Fruit fly (Drosophila melanogaster) whole organism, embryonic: Measurements from ENCODE around the gene Atg6.

Experiments used
- Atf6 ChIP-seq: fragments of 200-800 bp; sonication (Bioruptor generic); IDR thresholded peaks from 2 replicates; pipeline ENCODE4 v1.3.6; 2022; ENCODE audit warnings: missing biosample characterization, missing genetic modification characterization
- Blimp-1 ChIP-seq: fragments of 200-800 bp; sonication (Bioruptor generic); optimal IDR thresholded peaks from 3 replicates; lab custom pipeline; 2018; ENCODE audit warnings: missing biosample characterization, missing genetic modification characterization, mild to moderate bottlenecking, moderate library complexity, missing genetic modification reagents
- CG10543 ChIP-seq: fragments of 200-800 bp; sonication (Bioruptor generic); optimal IDR thresholded peaks from 3 replicates; lab custom pipeline; 2017; ENCODE audit warnings: missing biosample characterization, mild to moderate bottlenecking, missing genetic modification characterization, moderate library complexity
- CG11723 ChIP-seq: fragments of 200-800 bp; sonication (Bioruptor generic); optimal IDR thresholded peaks from 2 replicates; lab custom pipeline; 2017; ENCODE audit warnings: missing biosample characterization, mild to moderate bottlenecking, missing genetic modification characterization
- CG12071 ChIP-seq: fragments of 200-800 bp; sonication (Bioruptor generic); optimal IDR thresholded peaks from 3 replicates; lab custom pipeline; 2018; ENCODE audit warnings: missing biosample characterization, mild to moderate bottlenecking, missing genetic modification characterization
- CG12104 ChIP-seq: fragments of 200-800 bp; sonication (Bioruptor generic); optimal IDR thresholded peaks from 3 replicates; lab custom pipeline; 2016; ENCODE audit warnings: missing biosample characterization, missing genetic modification characterization
- CG12659 ChIP-seq: fragments of 200-800 bp; sonication (Bioruptor generic); optimal IDR thresholded peaks from 3 replicates; lab custom pipeline; 2017; ENCODE audit warnings: mild to moderate bottlenecking, missing biosample characterization, missing genetic modification reagents, missing genetic modification characterization
- CG12769 ChIP-seq: fragments of 200-800 bp; sonication (Bioruptor generic); optimal IDR thresholded peaks from 2 replicates; lab custom pipeline; 2019; ENCODE audit warnings: missing biosample characterization, mild to moderate bottlenecking, missing genetic modification characterization, moderate library complexity
- CG13624 ChIP-seq: fragments of 200-800 bp; sonication (Bioruptor generic); optimal IDR thresholded peaks from 2 replicates; lab custom pipeline; 2016; ENCODE audit warnings: missing biosample characterization, missing genetic modification characterization
- CG13894 ChIP-seq: fragments of 200-800 bp; sonication (Bioruptor generic); optimal IDR thresholded peaks from 3 replicates; lab custom pipeline; 2018; ENCODE audit warnings: missing biosample characterization, mild to moderate bottlenecking, missing genetic modification characterization, moderate library complexity
- CG15011 ChIP-seq: fragments of 200-800 bp; sonication (Bioruptor generic); optimal IDR thresholded peaks from 3 replicates; lab custom pipeline; 2018; ENCODE audit warnings: missing biosample characterization, mild to moderate bottlenecking, missing genetic modification characterization
- CG1529 ChIP-seq: fragments of 200-800 bp; sonication (Bioruptor generic); optimal IDR thresholded peaks from 3 replicates; lab custom pipeline; 2018; ENCODE audit warnings: missing biosample characterization, missing genetic modification characterization
- CG1602 ChIP-seq: fragments of 200-800 bp; sonication (Bioruptor generic); optimal IDR thresholded peaks from 3 replicates; lab custom pipeline; 2016; ENCODE audit warnings: missing biosample characterization, missing genetic modification characterization
- CG18599 ChIP-seq: fragments of 200-800 bp; sonication (Bioruptor generic); optimal IDR thresholded peaks from 3 replicates; lab custom pipeline; 2017; ENCODE audit warnings: missing biosample characterization, missing genetic modification characterization, mild to moderate bottlenecking, moderate library complexity, missing genetic modification reagents
- CG2120 ChIP-seq: fragments of 200-800 bp; sonication (Bioruptor generic); optimal IDR thresholded peaks from 3 replicates; lab custom pipeline; 2016; ENCODE audit warnings: missing biosample characterization, missing genetic modification characterization
- CG2889 ChIP-seq: fragments of 200-800 bp; sonication (Bioruptor generic); IDR thresholded peaks from 3 replicates; pipeline ENCODE4 v1.3.6; 2022; ENCODE audit warnings: missing biosample characterization, missing genetic modification characterization
- CG31365 ChIP-seq: fragments of 200-800 bp; sonication (Bioruptor generic); optimal IDR thresholded peaks from 2 replicates; lab custom pipeline; 2018; ENCODE audit warnings: missing biosample characterization, mild to moderate bottlenecking, missing genetic modification characterization
- CG3995 ChIP-seq: fragments of 200-800 bp; sonication (Bioruptor generic); optimal IDR thresholded peaks from 3 replicates; lab custom pipeline; 2016; ENCODE audit warnings: missing biosample characterization, missing genetic modification characterization
- CG5180 ChIP-seq: fragments of 200-800 bp; sonication (Bioruptor generic); optimal IDR thresholded peaks from 3 replicates; lab custom pipeline; 2017; ENCODE audit warnings: missing biosample characterization, missing genetic modification characterization, mild to moderate bottlenecking, moderate library complexity, missing genetic modification reagents
- CG6175 ChIP-seq: fragments of 200-800 bp; sonication (Bioruptor generic); IDR thresholded peaks from 3 replicates; pipeline ENCODE4 v1.3.6; 2022; ENCODE audit warnings: missing biosample characterization, missing genetic modification characterization
- CG6254 ChIP-seq: fragments of 200-800 bp; sonication (Bioruptor generic); optimal IDR thresholded peaks from 3 replicates; lab custom pipeline; 2017; ENCODE audit warnings: mild to moderate bottlenecking, missing biosample characterization, missing genetic modification reagents, missing genetic modification characterization
- CG7786 ChIP-seq: fragments of 200-800 bp; sonication (Bioruptor generic); optimal IDR thresholded peaks from 2 replicates; lab custom pipeline; 2016; ENCODE audit warnings: missing biosample characterization, missing genetic modification characterization
- CG9609 ChIP-seq: fragments of 200-800 bp; sonication (Bioruptor generic); optimal IDR thresholded peaks from 3 replicates; lab custom pipeline; 2016; ENCODE audit warnings: missing biosample characterization, missing genetic modification characterization
- Hr3 ChIP-seq: fragments of 200-800 bp; sonication (Bioruptor generic); optimal IDR thresholded peaks from 3 replicates; lab custom pipeline; 2016; ENCODE audit warnings: missing biosample characterization, missing genetic modification characterization
- MBD-R2 ChIP-seq: fragments of 200-800 bp; sonication (Bioruptor generic); IDR thresholded peaks from 2 replicates; pipeline ENCODE4 v1.3.6; 2022; ENCODE audit warnings: missing biosample characterization, missing genetic modification characterization
- MTF-1 ChIP-seq: fragments of 200-800 bp; sonication (Bioruptor generic); optimal IDR thresholded peaks from 2 replicates; lab custom pipeline; 2018; ENCODE audit warnings: missing biosample characterization, mild to moderate bottlenecking, missing genetic modification characterization, borderline replicate concordance
- Meics ChIP-seq: fragments of 200-800 bp; sonication (Bioruptor generic); optimal IDR thresholded peaks from 2 replicates; lab custom pipeline; 2017; ENCODE audit warnings: missing biosample characterization, mild to moderate bottlenecking, missing genetic modification characterization
- NC2α ChIP-seq: fragments of 200-800 bp; sonication (Bioruptor generic); optimal IDR thresholded peaks from 2 replicates; lab custom pipeline; 2016; ENCODE audit warnings: missing biosample characterization, missing genetic modification characterization
- az2 ChIP-seq: fragments of 200-800 bp; sonication (Bioruptor generic); optimal IDR thresholded peaks from 3 replicates; lab custom pipeline; 2016; ENCODE audit warnings: missing biosample characterization, missing genetic modification characterization
- crol ChIP-seq: fragments of 200-800 bp; sonication (Bioruptor generic); IDR thresholded peaks from 2 replicates; pipeline ENCODE4 v1.3.6; 2022; ENCODE audit warnings: missing biosample characterization, missing genetic modification characterization
- da ChIP-seq: fragments of 200-800 bp; sonication (Bioruptor generic); optimal IDR thresholded peaks from 2 replicates; lab custom pipeline; 2016; ENCODE audit warnings: missing biosample characterization, missing genetic modification characterization
- dimm ChIP-seq: fragments of 200-800 bp; sonication (Bioruptor generic); IDR thresholded peaks from 2 replicates; pipeline ENCODE4 v1.3.6; 2022; ENCODE audit warnings: missing biosample characterization, missing genetic modification characterization
- dysf ChIP-seq: fragments of 200-800 bp; sonication (Bioruptor generic); IDR thresholded peaks from 3 replicates; pipeline ENCODE4 v1.3.6; 2022; ENCODE audit warnings: missing biosample characterization, missing genetic modification characterization
- en ChIP-seq: fragments of 200-800 bp; sonication (Bioruptor generic); optimal IDR thresholded peaks from 2 replicates; lab custom pipeline; 2016; ENCODE audit warnings: missing biosample characterization, missing genetic modification characterization
- ftz-f1 ChIP-seq: fragments of 200-800 bp; sonication (Bioruptor generic); optimal IDR thresholded peaks from 2 replicates; lab custom pipeline; 2016; ENCODE audit warnings: missing biosample characterization, missing genetic modification characterization
- fu2 ChIP-seq: fragments of 200-800 bp; sonication (Bioruptor generic); optimal IDR thresholded peaks from 2 replicates; lab custom pipeline; 2016; ENCODE audit warnings: missing biosample characterization, missing genetic modification characterization
- gfzf ChIP-seq: fragments of 200-800 bp; sonication (Bioruptor generic); optimal IDR thresholded peaks from 2 replicates; lab custom pipeline; 2016; ENCODE audit warnings: missing biosample characterization, mild to moderate bottlenecking, missing genetic modification characterization, moderate library complexity
- kay ChIP-seq: fragments of 200-800 bp; sonication (Bioruptor generic); optimal IDR thresholded peaks from 2 replicates; lab custom pipeline; 2016; ENCODE audit warnings: missing biosample characterization, missing genetic modification characterization
- nmo ChIP-seq: fragments of 200-800 bp; sonication (Bioruptor generic); optimal IDR thresholded peaks from 2 replicates; lab custom pipeline; 2018; ENCODE audit warnings: missing biosample characterization, mild to moderate bottlenecking, missing genetic modification characterization, moderate library complexity
- onecut ChIP-seq: fragments of 200-800 bp; sonication (Bioruptor generic); IDR thresholded peaks from 2 replicates; pipeline ENCODE4 v1.3.6; 2022; ENCODE audit warnings: missing biosample characterization, missing genetic modification characterization
- pho ChIP-seq: fragments of 200-800 bp; sonication (Bioruptor generic); optimal IDR thresholded peaks from 2 replicates; lab custom pipeline; 2016; ENCODE audit warnings: missing biosample characterization, missing genetic modification characterization
- slp2 ChIP-seq: fragments of 200-800 bp; sonication (Bioruptor generic); optimal IDR thresholded peaks from 2 replicates; lab custom pipeline; 2016; ENCODE audit warnings: missing biosample characterization, missing genetic modification characterization
- sr ChIP-seq: fragments of 200-800 bp; sonication (Bioruptor generic); IDR thresholded peaks from 3 replicates; pipeline ENCODE4 v1.3.6; 2022; ENCODE audit warnings: missing biosample characterization, missing genetic modification characterization
- unpg ChIP-seq: fragments of 200-800 bp; sonication (Bioruptor generic); optimal IDR thresholded peaks from 3 replicates; lab custom pipeline; 2018; ENCODE audit warnings: missing biosample characterization, mild to moderate bottlenecking, missing genetic modification characterization, moderate library complexity
- usp ChIP-seq: fragments of >200 bp; optimal IDR thresholded peaks from 2 replicates; lab custom pipeline; 2017; ENCODE audit warnings: missing biosample characterization, missing genetic modification characterization
- vvl ChIP-seq: fragments of 200-800 bp; sonication (Bioruptor generic); IDR thresholded peaks from 2 replicates; pipeline ENCODE4 v1.3.6; 2022; ENCODE audit warnings: missing biosample characterization, missing genetic modification characterization

The Atg6 gene

dm6 chr3R:24010637-24011214 lies 39.9 kb downstream of the Atg6 start (continued):
- peak; percentile 29 for TF ChIP-seq CG13624 (GFP tag; lab: Kevin White, UChicago)
- no peak for TF ChIP-seq CG10543
- TF ChIP-seq CG1529 (GFP tag; lab: Kevin White, UChicago), result no peak
- TF ChIP-seq dysf (GFP tag; lab: Robert Waterston, UW), result peak; percentile 81
- 0 out of 3 replicates have a peak, but pooled peaks have one; percentile 53 for TF ChIP-seq CG2889 (GFP tag; lab: Robert Waterston, UW)

dm6 chr3R:24008887-24009286 lies 41.7 kb downstream of the Atg6 start:
- peak; percentile 79 for TF ChIP-seq CG12769
- TF ChIP-seq ftz-f1 (GFP tag; lab: Kevin White, UChicago), result no peak
- TF ChIP-seq CG6175 (GFP tag; lab: Robert Waterston, UW), result peak; percentile 53; the same call in 1 of the 3 replicates
- TF ChIP-seq MBD-R2 (GFP tag; lab: Robert Waterston, UW), result no peak
- peak; percentile 84 for TF ChIP-seq sr (GFP tag; lab: Robert Waterston, UW)
- TF ChIP-seq CG15011 (GFP tag; lab: Kevin White, UChicago), result no peak

DNA sequence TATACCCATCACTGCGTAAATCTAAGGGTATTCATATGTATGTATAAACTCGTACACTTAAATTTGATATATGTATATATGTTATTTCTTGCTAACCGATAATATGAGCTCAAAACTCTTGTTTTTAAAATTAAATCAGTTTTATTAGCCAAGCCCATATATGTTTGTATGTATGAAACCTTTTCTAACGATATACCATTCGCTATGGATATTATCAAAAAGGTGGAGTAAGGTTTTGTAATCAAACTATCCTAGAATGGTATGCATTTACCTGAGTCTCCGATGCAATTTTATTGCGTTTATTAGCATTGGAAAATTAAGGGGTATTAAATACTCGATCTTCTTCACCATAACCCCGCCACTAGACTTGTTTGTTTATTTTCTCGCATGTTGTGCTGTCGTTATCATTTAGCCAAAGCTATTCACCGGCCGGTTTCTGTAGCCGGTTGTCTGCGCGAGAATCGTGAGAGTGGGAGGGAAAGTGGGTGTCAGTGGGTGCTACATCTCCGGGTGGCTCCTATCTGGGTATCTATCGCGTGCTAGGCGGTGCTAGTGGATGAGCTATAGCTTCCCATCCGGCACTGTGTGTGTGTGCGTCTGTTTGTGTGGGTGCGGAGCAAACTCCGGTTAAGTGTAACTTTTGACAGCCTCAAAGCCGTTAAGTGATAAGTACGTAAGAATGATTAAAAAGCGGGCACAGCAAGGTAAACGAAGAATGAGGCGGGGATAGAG lies 42.6 kb downstream of the Atg6 start:
- TF ChIP-seq CG10543, result peak; percentile 29
- TF ChIP-seq en (GFP tag; lab: Kevin White, UChicago), result no peak
- TF ChIP-seq CG18599 (GFP tag; lab: Kevin White, UChicago), result peak; percentile 9
- no peak for TF ChIP-seq onecut (GFP tag; lab: Robert Waterston, UW)
- TF ChIP-seq unpg (GFP tag; lab: Kevin White, UChicago), result peak; percentile 13
- TF ChIP-seq CG13894, result peak; percentile 46
- peak; percentile 5 for TF ChIP-seq CG5180 (GFP tag; lab: Kevin White, UChicago)
- no peak for TF ChIP-seq da
- peak; percentile 43 for TF ChIP-seq nmo (GFP tag; lab: Kevin White, UChicago)
- no peak for TF ChIP-seq fu2
- no peak for TF ChIP-seq az2 (GFP tag; lab: Kevin White, UChicago)
- no peak for TF ChIP-seq CG1602 (GFP tag; lab: Kevin White, UChicago)
- TF ChIP-seq CG2120, result peak; percentile 41
- TF ChIP-seq NC2α (GFP tag; lab: Kevin White, UChicago), result no peak
- TF ChIP-seq Meics (GFP tag; lab: Kevin White, UChicago), result peak; percentile 40
- TF ChIP-seq CG3995, result no peak
- TF ChIP-seq usp, result no peak
- TF ChIP-seq CG6254 (GFP tag; lab: Kevin White, UChicago), result peak; percentile 8
- TF ChIP-seq crol (GFP tag; lab: Robert Waterston, UW), result no peak
- no peak for TF ChIP-seq Atf6 (GFP tag; lab: Robert Waterston, UW)
- peak; percentile 10 for TF ChIP-seq Hr3
- TF ChIP-seq CG7786 (GFP tag; lab: Kevin White, UChicago), result no peak
- TF ChIP-seq CG31365 (tag; lab: Kevin White, UChicago), result no peak
- TF ChIP-seq CG9609, result no peak
- no peak for TF ChIP-seq dimm (GFP tag; lab: Robert Waterston, UW)
- no peak for TF ChIP-seq gfzf (GFP tag; lab: Kevin White, UChicago)
- TF ChIP-seq kay (GFP tag; lab: Kevin White, UChicago), result no peak
- TF ChIP-seq CG12071, result no peak
- peak; percentile 1 for TF ChIP-seq Blimp-1 (GFP tag; lab: Kevin White, UChicago)
- TF ChIP-seq vvl, result no peak
- TF ChIP-seq slp2 (GFP tag; lab: Kevin White, UChicago), result no peak
- TF ChIP-seq CG12104 (GFP tag; lab: Kevin White, UChicago), result peak; percentile 15
- peak; percentile 19 for TF ChIP-seq pho (GFP tag; lab: Kevin White, UChicago)
- TF ChIP-seq CG11723 (GFP tag; lab: Kevin White, UChicago), result no peak
- TF ChIP-seq MTF-1 (GFP tag; lab: Kevin White, UChicago), result no peak
- peak; percentile 15 for TF ChIP-seq CG12659 (GFP tag; lab: Kevin White, UChicago)
